Fruit fly (Drosophila melanogaster) whole organism, prepupa: ENCODE data around the gene CG10560.

Experiments
- CG10631 ChIP-seq: fragments of 200-800 bp; sonication (Bioruptor generic); optimal IDR thresholded peaks from 2 replicates; lab custom pipeline; 2016; ENCODE audit warnings: missing biosample characterization, missing genetic modification characterization
- CG10669 ChIP-seq: fragments of 200-800 bp; sonication (Bioruptor generic); optimal IDR thresholded peaks from 3 replicates; lab custom pipeline; 2018; ENCODE audit warnings: missing biosample characterization, mild to moderate bottlenecking, missing genetic modification characterization, moderate library complexity
- CG11762 ChIP-seq: fragments of 200-800 bp; sonication (Bioruptor generic); optimal IDR thresholded peaks from 3 replicates; lab custom pipeline; 2016; ENCODE audit warnings: missing biosample characterization, missing genetic modification characterization; ENCODE audit not compliant: insufficient read depth
- CG16779 ChIP-seq: fragments of 200-800 bp; sonication (Bioruptor generic); optimal IDR thresholded peaks from 3 replicates; lab custom pipeline; 2017; ENCODE audit warnings: missing biosample characterization, mild to moderate bottlenecking, missing genetic modification characterization
- CG31627 ChIP-seq: fragments of 200-800 bp; sonication (Bioruptor generic); optimal IDR thresholded peaks from 3 replicates; lab custom pipeline; 2016; ENCODE audit warnings: missing biosample characterization, missing genetic modification characterization
- CG32006 ChIP-seq: fragments of 200-800 bp; sonication (Bioruptor generic); optimal IDR thresholded peaks from 3 replicates; lab custom pipeline; 2017; ENCODE audit warnings: missing biosample characterization, mild to moderate bottlenecking, missing genetic modification characterization
- CG3919 ChIP-seq: fragments of 200-800 bp; sonication (Bioruptor generic); optimal IDR thresholded peaks from 3 replicates; lab custom pipeline; 2016; ENCODE audit warnings: missing biosample characterization, missing genetic modification characterization
- CG8319 ChIP-seq: fragments of 200-800 bp; sonication (Bioruptor generic); optimal IDR thresholded peaks from 3 replicates; lab custom pipeline; 2016; ENCODE audit warnings: missing biosample characterization, missing genetic modification characterization
- CG8632 ChIP-seq: fragments of 200-800 bp; sonication (Bioruptor generic); optimal IDR thresholded peaks from 3 replicates; lab custom pipeline; 2016; ENCODE audit warnings: missing biosample characterization, missing genetic modification characterization
- Eip78C ChIP-seq: fragments of 200-800 bp; sonication (Bioruptor generic); peaks from one replicate; lab custom pipeline; 2016; ENCODE audit warnings: missing biosample characterization, missing genetic modification characterization
- Gug ChIP-seq: fragments of 200-800 bp; sonication (Bioruptor generic); IDR thresholded peaks from 2 replicates; pipeline ENCODE4 v1.3.6; 2022; ENCODE audit warnings: missing biosample characterization, missing genetic modification characterization
- Hr38 ChIP-seq: sonication (Bioruptor generic); optimal IDR thresholded peaks from 2 replicates; lab custom pipeline; 2016; ENCODE audit warnings: missing biosample characterization, missing genetic modification characterization
- OdsH ChIP-seq: fragments of 200-800 bp; sonication (Bioruptor generic); optimal IDR thresholded peaks from 3 replicates; lab custom pipeline; 2016; ENCODE audit warnings: missing biosample characterization, missing genetic modification characterization
- Sox102F ChIP-seq: fragments of 200-800 bp; sonication (Bioruptor generic); optimal IDR thresholded peaks from 2 replicates; lab custom pipeline; 2016; ENCODE audit warnings: missing biosample characterization, mild to moderate bottlenecking, missing genetic modification characterization
- Sox15 ChIP-seq: fragments of 200-800 bp; sonication (Bioruptor generic); optimal IDR thresholded peaks from 3 replicates; lab custom pipeline; 2016; ENCODE audit warnings: missing biosample characterization, missing genetic modification characterization
- achi ChIP-seq: fragments of 200-800 bp; sonication (Bioruptor generic); optimal IDR thresholded peaks from 3 replicates; lab custom pipeline; 2016; ENCODE audit warnings: missing biosample characterization, missing genetic modification characterization
- cyc ChIP-seq: fragments of 200-800 bp; sonication (Bioruptor generic); optimal IDR thresholded peaks from 3 replicates; lab custom pipeline; 2016; ENCODE audit warnings: missing biosample characterization, missing genetic modification characterization
- dac ChIP-seq: fragments of 200-800 bp; sonication (Bioruptor generic); optimal IDR thresholded peaks from 2 replicates; lab custom pipeline; 2017; ENCODE audit warnings: missing biosample characterization, mild to moderate bottlenecking, missing genetic modification characterization
- eg ChIP-seq: fragments of 200-800 bp; sonication (Bioruptor generic); IDR thresholded peaks from 3 replicates; pipeline ENCODE4 v1.3.6; 2022; ENCODE audit warnings: missing biosample characterization, missing genetic modification characterization
- esn ChIP-seq: fragments of 200-800 bp; sonication (Bioruptor generic); optimal IDR thresholded peaks from 2 replicates; lab custom pipeline; 2016; ENCODE audit warnings: missing biosample characterization, mild to moderate bottlenecking, missing genetic modification characterization, moderate library complexity
- fkh ChIP-seq: fragments of 200-800 bp; sonication (Bioruptor generic); optimal IDR thresholded peaks from 3 replicates; lab custom pipeline; 2017; ENCODE audit warnings: missing biosample characterization, mild to moderate bottlenecking, missing genetic modification characterization, moderate library complexity
- ss ChIP-seq, 2 experiments: fragments of 200-800 bp; sonication (Bioruptor generic); optimal IDR thresholded peaks; 2 replicates in 1 of 2; 3 replicates in 1 of 2; lab custom pipeline; 2017 to 2018; ENCODE audit warnings: mild to moderate bottlenecking in 2 of 2, missing biosample characterization in 2 of 2, missing genetic modification characterization in 2 of 2, moderate library complexity in 1 of 2
- svp ChIP-seq: fragments of 200-800 bp; sonication (Bioruptor generic); peaks from one replicate; lab custom pipeline; 2016; ENCODE audit warnings: missing biosample characterization, missing genetic modification characterization
- vri ChIP-seq: fragments of 200-800 bp; sonication (Bioruptor generic); optimal IDR thresholded peaks from 3 replicates; lab custom pipeline; 2016; ENCODE audit warnings: missing biosample characterization, mild to moderate bottlenecking, missing genetic modification characterization

The CG10560 gene

dm6 chr3R:25279796-25280350, 40.0 kb downstream of the CG10560 start, which contains the start of gene CG10514:
TSS of gene CG10514 (minus strand) at chr3R:25279846.
- peak; percentile 4 for TF ChIP-seq Sox102F (GFP tag; lab: Kevin White, UChicago)
- peak; percentile 26 for TF ChIP-seq svp
- no peak for TF ChIP-seq Hr38 (GFP tag; lab: Kevin White, UChicago)
- peak; percentile 23 for TF ChIP-seq vri
- TF ChIP-seq Eip78C (GFP tag; lab: Kevin White, UChicago) = no peak
- no peak for TF ChIP-seq Sox15 (GFP tag; lab: Kevin White, UChicago)
- TF ChIP-seq achi = peak; percentile 12
- TF ChIP-seq, all 60 proteins: peak for 4

- TF ChIP-seq vri (peak; percentile 6), dac (GFP tag; lab: Kevin White, UChicago) (no peak)
Observed at dm6 chr3R:25277112-25277511, 42.8 kb downstream of the CG10560 start, which contains the start of gene CG10513. TSS of gene CG10513 (minus strand) at chr3R:25277212.

dm6 chr3R:25275276-25275675, 44.6 kb downstream of the CG10560 start:
- peak; percentile 71 for TF ChIP-seq fkh
- TF ChIP-seq vri = peak; percentile 63
- TF ChIP-seq CG16779 = peak; percentile 2
- no peak for TF ChIP-seq CG8632 (GFP tag; lab: Kevin White, UChicago)
- no peak for TF ChIP-seq CG3919 (GFP tag; lab: Kevin White, UChicago)
- no peak for TF ChIP-seq CG10631 (GFP tag; lab: Kevin White, UChicago)

dm6 chr3R:25273537-25273936, 46.4 kb downstream of the CG10560 start, which contains the start of gene CG11878:
TSS of gene CG11878 (plus strand) at chr3R:25273837.
- no peak for TF ChIP-seq CG8319
- no peak for TF ChIP-seq Sox15 (GFP tag; lab: Kevin White, UChicago)
- TF ChIP-seq CG10669 (GFP tag; lab: Kevin White, UChicago) = no peak
- no peak for TF ChIP-seq CG31627 (GFP tag; lab: Kevin White, UChicago)
- no peak for TF ChIP-seq cyc (GFP tag; lab: Kevin White, UChicago)
- no peak for TF ChIP-seq Eip78C (GFP tag; lab: Kevin White, UChicago)
- no peak for TF ChIP-seq fkh
- no peak for TF ChIP-seq ss (GFP tag; optimal IDR thresholded peaks at IDR 0.05; lab: Kevin White, UChicago)
- TF ChIP-seq, all 60 proteins: peak for 0

dm6 chr3R:25269909-25270308, 50.0 kb downstream of the CG10560 start, which contains the start of the genes CG11889 and CG11891:
TSS of gene CG11889 (plus strand) at chr3R:25270209.
TSS of gene CG11891 (plus strand) at chr3R:25270209.
- TF ChIP-seq Sox102F (GFP tag; lab: Kevin White, UChicago) (no peak), CG11762 (GFP tag; lab: Kevin White, UChicago) (no peak), Gug (GFP tag; lab: Robert Waterston, UW) (no peak), CG32006 (no peak), esn (GFP tag; lab: Kevin White, UChicago) (no peak), fkh (no peak), OdsH (GFP tag; lab: Kevin White, UChicago) (no peak), eg (no peak), achi (no peak), CG16779 (no peak)
